Fruit fly (Drosophila melanogaster): Measurements from ENCODE around the gene Nelf-A.
A peak's percentile ranks its signal among the peaks of the same experiment; 100 is the strongest.

Nelf-A gene

dm6 chr3R:21193742-21194141, 29.8 kb upstream of the Nelf-A start:
- TF ChIP-seq noc (tag; optimal IDR thresholded peaks at IDR 0.05) = no peak

dm6 chr3R:21195210-21195967, 28.1 kb upstream of the Nelf-A start:
- TF ChIP-seq noc (tag; optimal IDR thresholded peaks at IDR 0.05) = no peak

- TF ChIP-seq noc (tag; optimal IDR thresholded peaks at IDR 0.05) = no peak
Measured at dm6 chr3R:21197566-21197965, 25.9 kb upstream of the Nelf-A start.

- peak; percentile 69 for TF ChIP-seq noc (tag; optimal IDR thresholded peaks at IDR 0.05)
Measured at dm6 chr3R:21198073-21198472, 25.4 kb upstream of the Nelf-A start.

- peak; percentile 6 for TF ChIP-seq noc (tag; optimal IDR thresholded peaks at IDR 0.05)
Measured at dm6 chr3R:21199085-21199899, 24.2 kb upstream of the Nelf-A start.

dm6 chr3R:21199953-21200368, 23.5 kb upstream of the Nelf-A start:
- no peak for TF ChIP-seq noc (tag; optimal IDR thresholded peaks at IDR 0.05)

- no peak for TF ChIP-seq noc (tag; optimal IDR thresholded peaks at IDR 0.05)
Measured at dm6 chr3R:21201627-21202026, 21.9 kb upstream of the Nelf-A start.

- no peak for TF ChIP-seq noc (tag; optimal IDR thresholded peaks at IDR 0.05)
Measured at dm6 chr3R:21203135-21203534, 20.4 kb upstream of the Nelf-A start.

dm6 chr3R:21203660-21204499, 19.6 kb upstream of the Nelf-A start:
- TF ChIP-seq noc (tag; optimal IDR thresholded peaks at IDR 0.05) = no peak

- peak; percentile 12 for TF ChIP-seq noc (tag; optimal IDR thresholded peaks at IDR 0.05)
Measured at dm6 chr3R:21204500-21205167, 18.9 kb upstream of the Nelf-A start.

- TF ChIP-seq noc (tag; optimal IDR thresholded peaks at IDR 0.05) = no peak
Measured at dm6 chr3R:21205680-21206326, 17.7 kb upstream of the Nelf-A start.

dm6 chr3R:21206327-21206728, 17.2 kb upstream of the Nelf-A start:
- no peak for TF ChIP-seq noc (tag; optimal IDR thresholded peaks at IDR 0.05)

dm6 chr3R:21206802-21207238, 16.7 kb upstream of the Nelf-A start:
- TF ChIP-seq noc (tag; optimal IDR thresholded peaks at IDR 0.05) = no peak

dm6 chr3R:21210081-21210480, 13.4 kb upstream of the Nelf-A start:
- TF ChIP-seq noc (tag; optimal IDR thresholded peaks at IDR 0.05) = no peak

- no peak for TF ChIP-seq noc (tag; optimal IDR thresholded peaks at IDR 0.05)
Measured at dm6 chr3R:21214693-21215145, 8.8 kb upstream of the Nelf-A start, which contains the start of gene Ddrgk1. Gene Ddrgk1, plus strand, starts transcription at chr3R:21215079.
